Worm (Caenorhabditis elegans) whole organism, early embryonic: Measurements from ENCODE around the gene aptf-3.

Source experiments
- B0310.2 ChIP-seq: sonication (generic microtip); optimal IDR thresholded peaks from 2 replicates; lab custom pipeline; 2016; ENCODE audit warnings: mild to moderate bottlenecking, missing genetic modification characterization, missing compliant biosample characterization
- ama-1 ChIP-seq: fragments of 150-350 bp; optimal IDR thresholded peaks from 2 replicates; lab custom pipeline; 2014
- ceh-13 ChIP-seq: fragments of 200-800 bp; sonication (Bioruptor generic); optimal IDR thresholded peaks from 2 replicates; lab custom pipeline; 2018; ENCODE audit warnings: mild to moderate bottlenecking, missing genetic modification characterization, missing compliant biosample characterization
- ceh-36 ChIP-seq: sonication (generic microtip); optimal IDR thresholded peaks from 2 replicates; lab custom pipeline; 2016; ENCODE audit warnings: missing genetic modification characterization, inconsistent platforms, missing compliant biosample characterization
- ets-7 ChIP-seq: sonication (generic microtip); optimal IDR thresholded peaks from 2 replicates; lab custom pipeline; 2016; ENCODE audit warnings: missing genotype, missing genetic modification characterization, missing compliant biosample characterization
- flt-1 ChIP-seq: fragments of 200-800 bp; sonication (Bioruptor generic); IDR thresholded peaks from 2 replicates; pipeline ENCODE4 v1.3.6; 2022; ENCODE audit warnings: missing genetic modification characterization, missing compliant biosample characterization
- hmbx-1 ChIP-seq: sonication (generic microtip); optimal IDR thresholded peaks from 2 replicates; lab custom pipeline; 2016; ENCODE audit warnings: mild to moderate bottlenecking, missing genetic modification characterization, missing compliant biosample characterization
- hmg-4 ChIP-seq: fragments of 200-800 bp; sonication (Bioruptor generic); optimal IDR thresholded peaks from 2 replicates; lab custom pipeline; 2018; ENCODE audit warnings: mild to moderate bottlenecking, missing genetic modification characterization, missing compliant biosample characterization
- hnd-1 ChIP-seq: sonication (generic microtip); optimal IDR thresholded peaks from 2 replicates; lab custom pipeline; 2016; ENCODE audit warnings: missing genetic modification characterization, missing compliant biosample characterization
- pes-1 ChIP-seq: fragments of 200-800 bp; sonication (Bioruptor generic); IDR thresholded peaks from 2 replicates; pipeline ENCODE4 v1.3.6; 2022; ENCODE audit warnings: missing genetic modification reagents, missing genetic modification characterization, missing compliant biosample characterization
- scrt-1 ChIP-seq: fragments of 200-800 bp; sonication (Bioruptor generic); IDR thresholded peaks from 2 replicates; pipeline ENCODE4 v1.3.6; 2022; ENCODE audit warnings: missing genetic modification characterization, missing compliant biosample characterization
- tbx-11 ChIP-seq: fragments of 200-800 bp; sonication (Bioruptor generic); IDR thresholded peaks from 2 replicates; pipeline ENCODE4 v1.3.6; 2022; ENCODE audit warnings: missing genetic modification characterization, missing compliant biosample characterization
- tbx-37 ChIP-seq: fragments of 200-800 bp; sonication (Bioruptor generic); conservative IDR thresholded peaks from 2 replicates; pipeline ENCODE4 v1.3.6; 2022; ENCODE audit warnings: missing genetic modification reagents, missing genetic modification characterization, missing compliant biosample characterization
- tra-4 ChIP-seq: sonication (generic microtip); optimal IDR thresholded peaks from 2 replicates; lab custom pipeline; 2017; ENCODE audit warnings: missing genetic modification characterization, missing compliant biosample characterization

DNA sequence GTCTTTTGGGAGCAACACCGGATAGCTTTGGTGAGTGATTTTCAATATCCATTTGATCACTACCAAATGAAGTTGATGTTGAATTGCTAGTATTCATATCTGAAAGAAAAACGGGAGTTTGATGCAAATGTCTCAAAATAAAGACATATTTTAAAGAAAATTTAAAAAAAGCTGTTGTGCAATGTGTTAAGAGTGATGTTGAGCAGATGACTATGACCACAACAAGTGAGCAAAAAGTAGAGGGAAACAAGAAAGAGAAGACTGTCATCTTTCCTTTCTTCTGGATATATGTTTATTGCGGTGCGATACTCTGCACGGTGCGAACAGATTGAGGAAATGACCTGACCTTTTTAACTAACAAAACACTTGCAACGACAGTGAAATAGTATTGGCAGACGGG lies 29.4 kb downstream of the aptf-3 start, which contains the start of gene T22C8.4:
- TF ChIP-seq tbx-37 (GFP tag; lab: Robert Waterston, UW) (no peak), ama-1 (no peak), ceh-36 (tag; lab: Kevin White, UChicago) (no peak), tbx-11 (no peak), hmbx-1 (no peak), flt-1 (GFP tag; lab: Robert Waterston, UW) (no peak), ets-7 (tag; lab: Kevin White, UChicago) (no peak), hmg-4 (GFP tag; lab: Kevin White, UChicago) (no peak), ceh-13 (GFP tag; lab: Kevin White, UChicago) (no peak), tra-4 (tag; lab: Kevin White, UChicago) (no peak), scrt-1 (GFP tag; lab: Robert Waterston, UW) (no peak), B0310.2 (tag; lab: Kevin White, UChicago) (no peak), hnd-1 (tag; lab: Kevin White, UChicago) (no peak), pes-1 (GFP tag; lab: Robert Waterston, UW) (no peak)
